Fruit fly (Drosophila melanogaster) whole organism, larva: ENCODE results near the gene CG10947.
"Not testable (repeated sequence)": the region's sequence is repeated elsewhere in the genome, so short reads cannot be mapped to it uniquely, and the experiment has no call there.

Experiments
- noc ChIP-seq: fragments of 200-800 bp; sonication (Bioruptor generic); optimal IDR thresholded peaks from 3 replicates; lab custom pipeline; 2019; ENCODE audit warnings: missing biosample characterization, mild to moderate bottlenecking, missing genetic modification characterization, moderate library complexity

CG10947 gene

dm6 chr2L:20414750-20415211 is at the start of gene CG10947:
Gene CG10947, minus strand, starts transcription at chr2L:20414800.
- no peak for TF ChIP-seq noc (tag; lab: Kevin White, UChicago)

dm6 chr2L:20464385-20464784 is 49.8 kb upstream of the CG10947 start:
- TF ChIP-seq noc (tag; lab: Kevin White, UChicago), result no peak

dm6 chr2L:20463316-20463856 is 48.8 kb upstream of the CG10947 start, which contains the start of gene CG2493:
Gene CG2493, minus strand, starts transcription at chr2L:20463444.
- TF ChIP-seq noc (tag; lab: Kevin White, UChicago), result no peak

- not testable (repeated sequence) for TF ChIP-seq noc (tag; lab: Kevin White, UChicago)
These were observed 44.4 kb upstream of the CG10947 start, which contains the start of the genes CG18858 and Cdc23 for dm6 chr2L:20458975-20459374. Gene CG18858, minus strand, starts transcription at chr2L:20459075. Gene Cdc23, plus strand, starts transcription at chr2L:20459342.

dm6 chr2L:20449864-20450263 is 35.3 kb upstream of the CG10947 start, which contains the start of the genes CG31683 and CG31687:
Gene CG31683, minus strand, starts transcription at chr2L:20449964.
Gene CG31687, plus strand, starts transcription at chr2L:20450225.
- not testable (repeated sequence) for TF ChIP-seq noc (tag; lab: Kevin White, UChicago)

dm6 chr2L:20438474-20438873 is 23.9 kb upstream of the CG10947 start:
- TF ChIP-seq noc (tag; lab: Kevin White, UChicago), result no peak

dm6 chr2L:20437873-20438272 is 23.3 kb upstream of the CG10947 start:
- TF ChIP-seq noc (tag; lab: Kevin White, UChicago), result no peak

- no peak for TF ChIP-seq noc (tag; lab: Kevin White, UChicago)
These were observed 20.6 kb upstream of the CG10947 start for dm6 chr2L:20435199-20435598.

- TF ChIP-seq noc (tag; lab: Kevin White, UChicago), result no peak
These were observed 20.2 kb upstream of the CG10947 start for dm6 chr2L:20434779-20435178.

dm6 chr2L:20431210-20431609 is 16.6 kb upstream of the CG10947 start:
- TF ChIP-seq noc (tag; lab: Kevin White, UChicago), result no peak

dm6 chr2L:20429458-20429857 is 14.9 kb upstream of the CG10947 start:
- TF ChIP-seq noc (tag; lab: Kevin White, UChicago), result no peak

- TF ChIP-seq noc (tag; lab: Kevin White, UChicago), result peak; percentile 35
These were observed 14.3 kb upstream of the CG10947 start for dm6 chr2L:20428756-20429408.

dm6 chr2L:20428382-20428755 is 13.8 kb upstream of the CG10947 start:
- TF ChIP-seq noc (tag; lab: Kevin White, UChicago), result no peak

dm6 chr2L:20427401-20427800 is 12.8 kb upstream of the CG10947 start:
- TF ChIP-seq noc (tag; lab: Kevin White, UChicago), result no peak

- TF ChIP-seq noc (tag; lab: Kevin White, UChicago), result no peak
These were observed 11.3 kb upstream of the CG10947 start, which contains the start of gene CG31688 for dm6 chr2L:20425854-20426396. Gene CG31688, plus strand, starts transcription at chr2L:20426199.

- TF ChIP-seq noc (tag; lab: Kevin White, UChicago), result no peak
These were observed 10.0 kb upstream of the CG10947 start, which contains the start of gene CG15130 for dm6 chr2L:20424560-20424959. Gene CG15130, minus strand, starts transcription at chr2L:20424660.
